Worm (Caenorhabditis elegans) whole organism, L4 larva: ENCODE results near the gene irld-2.

ENCODE experiments used
- R02D3.7 ChIP-seq: fragments of 150-350 bp; sonication (generic microtip); optimal IDR thresholded peaks from 3 replicates; lab custom pipeline; 2014; ENCODE audit warnings: missing biosample characterization, missing genetic modification characterization
- T20F7.1 ChIP-seq: fragments of 200-800 bp; sonication (Bioruptor generic); optimal IDR thresholded peaks from 2 replicates; lab custom pipeline; 2018; ENCODE audit warnings: mild to moderate bottlenecking, missing genetic modification characterization, missing compliant biosample characterization
- Y48G9A.11 ChIP-seq: fragments of 200-800 bp; sonication (Bioruptor generic); IDR thresholded peaks from 2 replicates; pipeline ENCODE4 v1.3.6; 2022; ENCODE audit warnings: missing genetic modification reagents, missing genetic modification characterization, missing compliant biosample characterization
- ZK337.2 ChIP-seq: fragments of 200-800 bp; sonication (Bioruptor generic); IDR thresholded peaks from 2 replicates; pipeline ENCODE4 v1.3.6; 2022; ENCODE audit warnings: missing genetic modification reagents, missing genetic modification characterization, missing compliant biosample characterization
- aha-1 ChIP-seq: fragments of 150-350 bp; peaks from one replicate; lab custom pipeline; 2014; ENCODE audit warnings: missing biosample characterization, missing genetic modification characterization
- arid-1 ChIP-seq: fragments of 200-800 bp; sonication (Bioruptor generic); conservative IDR thresholded peaks from 2 replicates; pipeline ENCODE4 v1.3.6; 2022; ENCODE audit warnings: missing genetic modification reagents, missing genetic modification characterization, missing compliant biosample characterization
- ceh-20 ChIP-seq: fragments of 200-800 bp; sonication (Bioruptor generic); IDR thresholded peaks from 2 replicates; pipeline ENCODE4 v1.3.6; 2022; ENCODE audit warnings: missing genetic modification reagents, missing genetic modification characterization, missing compliant biosample characterization
- ceh-62 ChIP-seq: sonication (generic microtip); optimal IDR thresholded peaks from 2 replicates; lab custom pipeline; 2017; ENCODE audit warnings: missing biosample characterization, missing genetic modification characterization
- daf-16 ChIP-seq, 3 experiments: sonication (generic microtip); optimal IDR thresholded peaks; 2 replicates each; lab custom pipeline; 2016 to 2017; ENCODE audit warnings: missing genetic modification characterization in 3 of 3, missing genetic modification reagents in 3 of 3, mild to moderate bottlenecking in 2 of 3, missing compliant biosample characterization in 2 of 3, missing biosample characterization in 1 of 3, moderate library complexity in 1 of 3
- daf-8 ChIP-seq: fragments of 200-800 bp; sonication (Bioruptor generic); IDR thresholded peaks from 2 replicates; pipeline ENCODE4 v1.3.6; 2022; ENCODE audit warnings: missing genetic modification characterization, missing compliant biosample characterization
- dmd-6 ChIP-seq: fragments of 200-800 bp; sonication (Bioruptor generic); IDR thresholded peaks from 2 replicates; pipeline ENCODE4 v1.3.6; 2022; ENCODE audit warnings: missing genetic modification reagents, missing genetic modification characterization, missing compliant biosample characterization
- dve-1 ChIP-seq: sonication (generic microtip); optimal IDR thresholded peaks from 2 replicates; lab custom pipeline; 2017; ENCODE audit warnings: antibody characterized with exemption, mild to moderate bottlenecking, missing genetic modification characterization, missing compliant biosample characterization; ENCODE audit not compliant: insufficient read depth
- gei-8 ChIP-seq: fragments of 200-800 bp; sonication (Bioruptor generic); optimal IDR thresholded peaks from 2 replicates; lab custom pipeline; 2018; ENCODE audit warnings: mild to moderate bottlenecking, missing genetic modification characterization, missing compliant biosample characterization
- hif-1 ChIP-seq, 2 experiments: sonication (generic microtip); optimal IDR thresholded peaks; 2 replicates each; lab custom pipeline; 2016 to 2017; ENCODE audit warnings: missing compliant biosample characterization in 2 of 2, missing genetic modification characterization in 2 of 2, missing genetic modification reagents in 2 of 2, missing genotype in 2 of 2, mild to moderate bottlenecking in 1 of 2
- hlh-11 ChIP-seq: fragments of 200-800 bp; sonication (Bioruptor generic); optimal IDR thresholded peaks from 2 replicates; lab custom pipeline; 2018; ENCODE audit warnings: mild to moderate bottlenecking, missing genetic modification characterization, missing compliant biosample characterization
- hlh-30 ChIP-seq: sonication (generic microtip); optimal IDR thresholded peaks from 2 replicates; lab custom pipeline; 2017; ENCODE audit warnings: antibody characterized with exemption, mild to moderate bottlenecking, missing genetic modification characterization, missing compliant biosample characterization; ENCODE audit not compliant: insufficient read depth
- lsy-2 ChIP-seq, 2 experiments: fragments of 150-350 bp in 1 of 2; sonication (generic microtip) in 1 of 2; optimal IDR thresholded peaks; 2 replicates each; lab custom pipeline; 2014 to 2017; ENCODE audit warnings: missing biosample characterization in 2 of 2, missing genetic modification characterization in 2 of 2
- madf-9 ChIP-seq: fragments of 200-800 bp; sonication (Bioruptor generic); conservative IDR thresholded peaks from 2 replicates; pipeline ENCODE4 v1.3.6; 2022; ENCODE audit warnings: missing genetic modification reagents, missing genetic modification characterization, missing compliant biosample characterization
- mdl-1 ChIP-seq, 2 experiments: fragments of 150-350 bp in 1 of 2; sonication (generic microtip) in 1 of 2; optimal IDR thresholded peaks; 2 replicates each; lab custom pipeline; 2014 to 2017; ENCODE audit warnings: missing biosample characterization in 2 of 2, missing genetic modification characterization in 2 of 2
- mdt-29 ChIP-seq: fragments of 200-800 bp; sonication (Bioruptor generic); IDR thresholded peaks from 2 replicates; pipeline ENCODE4 v1.3.6; 2022; ENCODE audit warnings: missing genetic modification reagents, missing genetic modification characterization, missing compliant biosample characterization
- mes-2 ChIP-seq: sonication (generic microtip); optimal IDR thresholded peaks from 2 replicates; lab custom pipeline; 2016; ENCODE audit warnings: missing genotype, mild to moderate bottlenecking, missing genetic modification characterization, missing compliant biosample characterization; ENCODE audit not compliant: poor library complexity, severe bottlenecking
- mxl-2 ChIP-seq: fragments of 200-800 bp; sonication (Bioruptor generic); conservative IDR thresholded peaks from 2 replicates; pipeline ENCODE4 v1.3.6; 2022; ENCODE audit warnings: missing genetic modification reagents, missing genetic modification characterization, missing compliant biosample characterization
- mxl-3 ChIP-seq: fragments of 200-800 bp; sonication (Bioruptor generic); optimal IDR thresholded peaks from 2 replicates; lab custom pipeline; 2018; ENCODE audit warnings: mild to moderate bottlenecking, missing genetic modification characterization, missing compliant biosample characterization
- nhr-10 ChIP-seq: fragments of 150-350 bp; optimal IDR thresholded peaks from 2 replicates; lab custom pipeline; 2014; ENCODE audit warnings: missing biosample characterization, missing genetic modification characterization
- nhr-102 ChIP-seq: sonication (generic microtip); optimal IDR thresholded peaks from 2 replicates; lab custom pipeline; 2016; ENCODE audit warnings: mild to moderate bottlenecking, missing genetic modification characterization, moderate library complexity, missing compliant biosample characterization
- nhr-25 ChIP-seq: sonication (generic microtip); optimal IDR thresholded peaks from 2 replicates; lab custom pipeline; 2017; ENCODE audit warnings: missing genetic modification characterization, mild to moderate bottlenecking, missing compliant biosample characterization, antibody characterized with exemption, moderate library complexity, borderline replicate concordance; ENCODE audit not compliant: insufficient read depth
- nhr-28 ChIP-seq: fragments of 150-350 bp; optimal IDR thresholded peaks from 2 replicates; lab custom pipeline; 2014; ENCODE audit warnings: missing biosample characterization, missing genetic modification characterization
- nhr-41 ChIP-seq: fragments of 200-800 bp; sonication (Bioruptor generic); IDR thresholded peaks from 2 replicates; pipeline ENCODE4 v1.3.6; 2022; ENCODE audit warnings: missing genetic modification reagents, missing genetic modification characterization, missing compliant biosample characterization
- nhr-48 ChIP-seq: sonication (generic microtip); optimal IDR thresholded peaks from 2 replicates; lab custom pipeline; 2016; ENCODE audit warnings: mild to moderate bottlenecking, missing genetic modification characterization, missing compliant biosample characterization
- nhr-77 ChIP-seq: fragments of 150-350 bp; optimal IDR thresholded peaks from 2 replicates; lab custom pipeline; 2014; ENCODE audit warnings: missing biosample characterization, missing genetic modification characterization
- pha-4 ChIP-seq, 2 experiments: fragments of 150-350 bp in 1 of 2; fragments of 200-800 bp in 1 of 2; sonication (Bioruptor generic) in 1 of 2; IDR thresholded peaks in 1 of 2; optimal IDR thresholded peaks in 1 of 2; 2 replicates each; pipeline versions ENCODE4 v1.3.6 to Lab custom; 2014 to 2022; ENCODE audit warnings: missing genetic modification characterization in 2 of 2, missing genetic modification reagents in 2 of 2, missing biosample characterization in 1 of 2, missing compliant biosample characterization in 1 of 2
- php-3 ChIP-seq: fragments of 200-800 bp; sonication (Bioruptor generic); IDR thresholded peaks from 2 replicates; pipeline ENCODE4 v1.3.6; 2022; ENCODE audit warnings: missing genetic modification reagents, missing genetic modification characterization, missing compliant biosample characterization
- pqm-1 ChIP-seq: sonication (generic microtip); optimal IDR thresholded peaks from 2 replicates; lab custom pipeline; 2017; ENCODE audit warnings: missing biosample characterization, missing genetic modification characterization
- saeg-2 ChIP-seq: fragments of 200-800 bp; sonication (Bioruptor generic); IDR thresholded peaks from 2 replicates; pipeline ENCODE4 v1.3.6; 2022; ENCODE audit warnings: missing genetic modification reagents, missing genetic modification characterization, missing compliant biosample characterization
- tra-1 ChIP-seq: fragments of 200-800 bp; sonication (Bioruptor generic); IDR thresholded peaks from 2 replicates; pipeline ENCODE4 v1.3.6; 2022; ENCODE audit warnings: missing genetic modification reagents, missing genetic modification characterization, missing compliant biosample characterization
- unc-62 ChIP-seq, 3 experiments: fragments of 150-350 bp in 1 of 3; sonication (generic microtip); optimal IDR thresholded peaks in 2 of 3; peaks in 1 of 3; 1 replicate in 1 of 3; 2 replicates in 2 of 3; lab custom pipeline; 2014 to 2017; ENCODE audit warnings: missing biosample characterization in 3 of 3, missing genetic modification characterization in 3 of 3, missing genetic modification reagents in 3 of 3, missing genotype in 1 of 3
- zfp-3 ChIP-seq: fragments of 200-800 bp; sonication (Bioruptor generic); conservative IDR thresholded peaks from 2 replicates; pipeline ENCODE4 v1.3.6; 2022; ENCODE audit warnings: missing genetic modification reagents, missing genetic modification characterization, missing compliant biosample characterization

Gene irld-2

ce11 chrX:13360632-13361031 is 34.2 kb downstream of the irld-2 start:
- peak; percentile 85 for TF ChIP-seq nhr-48 (tag; lab: Kevin White, UChicago)
- peak; percentile 46 for TF ChIP-seq nhr-102 (tag; lab: Kevin White, UChicago)
- peak; percentile 57 for TF ChIP-seq nhr-28 (tag; lab: Kevin White, UChicago)
- TF ChIP-seq pha-4 (GFP tag; IDR thresholded peaks at IDR 0.05; lab: Robert Waterston, UW): no peak
- no peak for TF ChIP-seq pha-4 (tag; optimal IDR thresholded peaks at IDR 0.05; lab: Kevin White, UChicago)
- TF ChIP-seq lsy-2 (tag; optimal IDR thresholded peaks at IDR 0.05; lab: Kevin White, UChicago): peak in 1 of 2 experiments; percentile 30
- TF ChIP-seq mxl-3 (GFP tag; lab: Kevin White, UChicago): peak; percentile 80
- TF ChIP-seq ceh-62 (tag; lab: Kevin White, UChicago): no peak
- peak; percentile 65 for TF ChIP-seq php-3 (GFP tag; lab: Robert Waterston, UW)
- TF ChIP-seq mxl-2 (GFP tag; lab: Robert Waterston, UW): 0 out of 2 replicates have a peak, but pooled peaks have one; percentile 10
- TF ChIP-seq nhr-10 (tag; lab: Kevin White, UChicago): peak; percentile 4
- TF ChIP-seq daf-16 (GFP tag; optimal IDR thresholded peaks at IDR 0.05; lab: Kevin White, UChicago): no peak
- peak; percentile 65 for TF ChIP-seq daf-16 (tag; optimal IDR thresholded peaks at IDR 0.05; lab: Kevin White, UChicago)
- TF ChIP-seq hlh-30 (tag; lab: Kevin White, UChicago): peak; percentile 61
- peak; percentile 83 for TF ChIP-seq hlh-11 (tag; lab: Kevin White, UChicago)
- TF ChIP-seq gei-8 (GFP tag; lab: Kevin White, UChicago): no peak
- no peak for TF ChIP-seq arid-1 (GFP tag; lab: Robert Waterston, UW)
- no peak for TF ChIP-seq ZK337.2
- no peak for TF ChIP-seq R02D3.7 (tag; lab: Kevin White, UChicago)
- TF ChIP-seq mdt-29: no peak
- TF ChIP-seq T20F7.1 (GFP tag; lab: Kevin White, UChicago): peak; percentile 47
- peak in 1 of 2 experiments; percentile 40 for TF ChIP-seq mdl-1 (tag; optimal IDR thresholded peaks at IDR 0.05; lab: Kevin White, UChicago)
- TF ChIP-seq pqm-1 (tag; lab: Kevin White, UChicago): peak; percentile 55
- no peak for TF ChIP-seq nhr-25 (tag; lab: Kevin White, UChicago)
- TF ChIP-seq mes-2: peak; percentile 4
- no peak for TF ChIP-seq Y48G9A.11 (GFP tag; lab: Robert Waterston, UW)
- peak; percentile 88 for TF ChIP-seq dve-1 (tag; lab: Kevin White, UChicago)
- TF ChIP-seq madf-9 (GFP tag; lab: Robert Waterston, UW): no peak
- peak; percentile 11 for TF ChIP-seq nhr-77 (tag; lab: Kevin White, UChicago)
- peak; percentile 38; the same call in 1 of the 2 replicates for TF ChIP-seq tra-1 (GFP tag; lab: Robert Waterston, UW)
- TF ChIP-seq unc-62 (GFP tag; optimal IDR thresholded peaks at IDR 0.05 in 1 of 2; lab: Kevin White, UChicago): peak in 1 of 2 experiments; percentile 89
- TF ChIP-seq unc-62 (tag; optimal IDR thresholded peaks at IDR 0.05; lab: Kevin White, UChicago): no peak
- peak in 1 of 2 experiments; percentile 60 for TF ChIP-seq hif-1 (tag; optimal IDR thresholded peaks at IDR 0.05; lab: Kevin White, UChicago)
- TF ChIP-seq saeg-2 (GFP tag; lab: Robert Waterston, UW): no peak
- TF ChIP-seq dmd-6 (GFP tag; lab: Robert Waterston, UW): peak; percentile 97

DNA sequence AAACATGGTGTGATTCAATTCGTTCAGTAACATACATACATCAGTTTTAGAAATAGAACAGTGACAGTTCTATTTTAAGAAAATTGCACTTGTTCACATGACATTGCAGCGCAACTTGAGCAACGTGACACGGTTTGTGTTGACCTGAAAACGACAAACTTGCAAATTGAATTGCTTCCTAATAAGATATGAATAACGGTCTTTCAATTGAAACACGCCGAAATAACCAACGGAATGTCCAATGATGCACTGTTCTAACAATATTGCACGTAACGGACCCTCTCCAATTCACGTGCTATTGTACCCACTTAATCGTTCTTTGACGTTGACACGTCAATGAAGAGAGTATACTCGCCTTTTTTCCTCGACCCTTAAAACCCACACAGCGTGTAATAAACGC is 35.1 kb downstream of the irld-2 start:
- TF ChIP-seq hif-1 (tag; optimal IDR thresholded peaks at IDR 0.05; lab: Kevin White, UChicago): peak in 1 of 2 experiments; percentile 91
- peak; percentile 99 for TF ChIP-seq aha-1 (tag; lab: Kevin White, UChicago)
- TF ChIP-seq hlh-11 (tag; lab: Kevin White, UChicago): peak; percentile 62
- peak in 1 of 2 experiments; percentile 23 for TF ChIP-seq mdl-1 (tag; optimal IDR thresholded peaks at IDR 0.05; lab: Kevin White, UChicago)
- TF ChIP-seq dve-1 (tag; lab: Kevin White, UChicago): peak; percentile 67
- peak; percentile 93 for TF ChIP-seq mxl-2 (GFP tag; lab: Robert Waterston, UW)
- peak; percentile 79 for TF ChIP-seq mxl-3 (GFP tag; lab: Kevin White, UChicago)
- no peak for TF ChIP-seq daf-8 (GFP tag; lab: Robert Waterston, UW)
- TF ChIP-seq mdt-29: peak; percentile 50; the same call in 1 of the 2 replicates
- TF ChIP-seq nhr-48 (tag; lab: Kevin White, UChicago): peak; percentile 68
- no peak for TF ChIP-seq arid-1 (GFP tag; lab: Robert Waterston, UW)
- peak in 1 of 2 experiments; percentile 27 for TF ChIP-seq lsy-2 (tag; optimal IDR thresholded peaks at IDR 0.05; lab: Kevin White, UChicago)
- TF ChIP-seq hlh-30 (tag; lab: Kevin White, UChicago): peak; percentile 67
- no peak for TF ChIP-seq daf-16 (GFP tag; optimal IDR thresholded peaks at IDR 0.05; lab: Kevin White, UChicago)
- TF ChIP-seq daf-16 (tag; optimal IDR thresholded peaks at IDR 0.05; lab: Kevin White, UChicago): peak; percentile 72
- TF ChIP-seq tra-1 (GFP tag; lab: Robert Waterston, UW): 0 out of 2 replicates have a peak, but pooled peaks have one; percentile 23
- TF ChIP-seq nhr-28 (tag; lab: Kevin White, UChicago): peak; percentile 18
- TF ChIP-seq dmd-6 (GFP tag; lab: Robert Waterston, UW): peak; percentile 84
- TF ChIP-seq zfp-3 (GFP tag; lab: Robert Waterston, UW): no peak
- TF ChIP-seq ceh-20: no peak
- no peak for TF ChIP-seq nhr-41 (GFP tag; lab: Robert Waterston, UW)
- TF ChIP-seq, all 104 proteins: peak for 15
